Worm (Caenorhabditis elegans): Measurements from ENCODE around the gene ZK593.3.

- TF ChIP-seq akir-1 (GFP tag; optimal IDR thresholded peaks at IDR 0.05), result no peak
- TF ChIP-seq F23B12.7 (tag; optimal IDR thresholded peaks at IDR 0.05; ENCODE audit: insufficient read depth), result peak; percentile 21
- no peak for TF ChIP-seq Y95B8A.8 (GFP tag; IDR thresholded peaks at IDR 0.05)
- TF ChIP-seq snpc-1.3 (tag; optimal IDR thresholded peaks at IDR 0.05; ENCODE audit: insufficient read depth), result no peak
- TF ChIP-seq snpc-4 (GFP tag; optimal IDR thresholded peaks at IDR 0.05), result no peak
- peak in 2 of 4 experiments; percentile 2 to 15 for TF ChIP-seq snpc-4 (tag; optimal IDR thresholded peaks at IDR 0.05)
- TF ChIP-seq aptf-2 (GFP tag; conservative IDR thresholded peaks at IDR 0.05), result no peak
Observed at ce11 chrIV:10936906-10937540, 21.5 kb downstream of the ZK593.3 start, which contains the start of gene fic-1.
